In genomic region chrX:14621464-14621863, dm6 we compare ENCODE assay signal across 1 fruit fly cellular context.
A peak's percentile ranks its signal among the peaks of the same experiment; 100 is the strongest.
TF ChIP-seq lines count a peak whose summit lies in the region.

No protein-coding gene starts in this region.

TF ChIP-seq in whole organism, embryonic, 481 proteins besides CTCF, POLR2A, EP300 and RAD21 (continued from another document and continues in another):
- TF ChIP-seq CG8924 (tag; optimal IDR thresholded peaks at IDR 0.05; lab: Kevin White, UChicago) (no peak), Oaz (GFP tag; IDR thresholded peaks at IDR 0.05; lab: Robert Waterston, UW) (no peak), ewg (GFP tag; optimal IDR thresholded peaks at IDR 0.05; lab: Kevin White, UChicago) (no peak), ssp (GFP tag; IDR thresholded peaks at IDR 0.05; lab: Robert Waterston, UW) (no peak), tap (tag; optimal IDR thresholded peaks at IDR 0.05; lab: Kevin White, UChicago) (no peak), Dref (GFP tag; IDR thresholded peaks at IDR 0.05; lab: Robert Waterston, UW) (no peak), prd (optimal IDR thresholded peaks at IDR 0.05; lab: Kevin White, UChicago) (no peak), prd (GFP tag; IDR thresholded peaks at IDR 0.05; lab: Robert Waterston, UW) (peak; percentile 52; the same call in 1 of the 3 replicates), H15 (GFP tag; IDR thresholded peaks at IDR 0.05; lab: Robert Waterston, UW) (no peak), Xbp1 (GFP tag; optimal IDR thresholded peaks at IDR 0.05; lab: Kevin White, UChicago) (peak; percentile 3), Abd-B (GFP tag; optimal IDR thresholded peaks at IDR 0.05; lab: Kevin White, UChicago) (no peak), z (GFP tag; IDR thresholded peaks at IDR 0.05; lab: Robert Waterston, UW) (no peak), CG12744 (GFP tag; optimal IDR thresholded peaks at IDR 0.05; lab: Kevin White, UChicago) (no peak), ato (GFP tag; IDR thresholded peaks at IDR 0.05; lab: Robert Waterston, UW; ENCODE audit: partially characterized antibody) (no peak), CG7839 (tag; optimal IDR thresholded peaks at IDR 0.05; lab: Kevin White, UChicago) (peak; percentile 6), ham (GFP tag; IDR thresholded peaks at IDR 0.05; lab: Robert Waterston, UW) (no peak), NC2β (GFP tag; optimal IDR thresholded peaks at IDR 0.05; lab: Kevin White, UChicago) (no peak), gcm (GFP tag; optimal IDR thresholded peaks at IDR 0.05; lab: Kevin White, UChicago) (no peak), CG8359 (GFP tag; optimal IDR thresholded peaks at IDR 0.05; lab: Kevin White, UChicago; ENCODE audit: borderline replicate concordance) (no peak), CG11504 (tag; optimal IDR thresholded peaks at IDR 0.05; lab: Kevin White, UChicago) (peak; percentile 29), CG17186 (GFP tag; optimal IDR thresholded peaks at IDR 0.05; lab: Kevin White, UChicago) (no peak), Med (GFP tag; lab: Kevin White, UChicago) (peak; percentile 66), CG11093 (GFP tag; IDR thresholded peaks at IDR 0.05; lab: Robert Waterston, UW) (no peak), CG14710 (tag; optimal IDR thresholded peaks at IDR 0.05; lab: Kevin White, UChicago) (no peak), Hr78 (GFP tag; optimal IDR thresholded peaks at IDR 0.05; lab: Kevin White, UChicago) (no peak), CG10321 (GFP tag; IDR thresholded peaks at IDR 0.05; lab: Robert Waterston, UW) (no peak), hkb (optimal IDR thresholded peaks at IDR 0.05; lab: Kevin White, UChicago) (no peak), hkb (GFP tag; IDR thresholded peaks at IDR 0.05; lab: Robert Waterston, UW) (0 out of 2 replicates have a peak, but pooled peaks have one; percentile 10), Jarid2 (GFP tag; optimal IDR thresholded peaks at IDR 0.05; lab: Kevin White, UChicago) (no peak), az2 (GFP tag; optimal IDR thresholded peaks at IDR 0.05; lab: Kevin White, UChicago) (no peak), Nf-YA (GFP tag; IDR thresholded peaks at IDR 0.05; lab: Robert Waterston, UW) (no peak), wor (GFP tag; IDR thresholded peaks at IDR 0.05; lab: Robert Waterston, UW) (no peak), E2f1 (GFP tag; IDR thresholded peaks at IDR 0.05; lab: Robert Waterston, UW) (no peak), GATAe (GFP tag; conservative IDR thresholded peaks at IDR 0.05; lab: Robert Waterston, UW) (no peak), ind (GFP tag; optimal IDR thresholded peaks at IDR 0.05; lab: Kevin White, UChicago) (peak; percentile 4), al (GFP tag; IDR thresholded peaks at IDR 0.05; lab: Robert Waterston, UW) (no peak), zen (tag; optimal IDR thresholded peaks at IDR 0.05; lab: Kevin White, UChicago) (no peak), Atf-2 (GFP tag; optimal IDR thresholded peaks at IDR 0.05; lab: Kevin White, UChicago) (no peak), bbx (GFP tag; IDR thresholded peaks at IDR 0.05; lab: Robert Waterston, UW; ENCODE audit: partially characterized antibody) (no peak), CG9215 (GFP tag; IDR thresholded peaks at IDR 0.05; lab: Robert Waterston, UW) (no peak), cad (GFP tag; optimal IDR thresholded peaks at IDR 0.05; lab: Kevin White, UChicago) (no peak), dmrt99B (tag; optimal IDR thresholded peaks at IDR 0.05; lab: Kevin White, UChicago) (peak; percentile 20), ac (GFP tag; optimal IDR thresholded peaks at IDR 0.05; lab: Kevin White, UChicago) (no peak), CG9727 (GFP tag; optimal IDR thresholded peaks at IDR 0.05; lab: Kevin White, UChicago) (no peak), exex (tag; optimal IDR thresholded peaks at IDR 0.05; lab: Kevin White, UChicago) (no peak), chif (GFP tag; optimal IDR thresholded peaks at IDR 0.05; lab: Kevin White, UChicago) (peak in 1 of 2 experiments; percentile 12), pnt (GFP tag; optimal IDR thresholded peaks at IDR 0.05; lab: Kevin White, UChicago) (no peak), CG7786 (GFP tag; optimal IDR thresholded peaks at IDR 0.05; lab: Kevin White, UChicago) (no peak), CG14965 (GFP tag; optimal IDR thresholded peaks at IDR 0.05; lab: Kevin White, UChicago; ENCODE audit: borderline replicate concordance) (no peak), chinmo (GFP tag; IDR thresholded peaks at IDR 0.05; lab: Robert Waterston, UW; ENCODE audit: partially characterized antibody) (no peak), Awh (GFP tag; IDR thresholded peaks at IDR 0.05; lab: Robert Waterston, UW) (0 out of 2 replicates have a peak, but pooled peaks have one; percentile 36), Sin3A (optimal IDR thresholded peaks at IDR 0.05; lab: Kevin White, UChicago) (no peak), CG3838 (GFP tag; optimal IDR thresholded peaks at IDR 0.05; lab: Kevin White, UChicago) (no peak), Xrp1 (GFP tag; IDR thresholded peaks at IDR 0.05; lab: Robert Waterston, UW) (no peak), Camta (GFP tag; optimal IDR thresholded peaks at IDR 0.05; lab: Kevin White, UChicago) (no peak), CG8944 (GFP tag; optimal IDR thresholded peaks at IDR 0.05; lab: Kevin White, UChicago) (no peak), trh (GFP tag; optimal IDR thresholded peaks at IDR 0.05; lab: Kevin White, UChicago) (no peak), row (GFP tag; IDR thresholded peaks at IDR 0.05; lab: Robert Waterston, UW) (no peak), CG33557 (GFP tag; optimal IDR thresholded peaks at IDR 0.05; lab: Kevin White, UChicago) (no peak), Fer2 (tag; optimal IDR thresholded peaks at IDR 0.05; lab: Kevin White, UChicago) (no peak), hbn (GFP tag; IDR thresholded peaks at IDR 0.05; lab: Robert Waterston, UW; ENCODE audit: partially characterized antibody) (no peak), fd3F (GFP tag; optimal IDR thresholded peaks at IDR 0.05; lab: Kevin White, UChicago) (no peak), CG9437 (GFP tag; optimal IDR thresholded peaks at IDR 0.05; lab: Kevin White, UChicago) (no peak), Usf (GFP tag; optimal IDR thresholded peaks at IDR 0.05; lab: Kevin White, UChicago) (no peak), slbo (GFP tag; IDR thresholded peaks at IDR 0.05; lab: Robert Waterston, UW) (no peak), gcm2 (GFP tag; optimal IDR thresholded peaks at IDR 0.05; lab: Kevin White, UChicago) (no peak), CG12236 (GFP tag; optimal IDR thresholded peaks at IDR 0.05; lab: Kevin White, UChicago) (no peak), CG9932 (GFP tag; IDR thresholded peaks at IDR 0.05; lab: Robert Waterston, UW) (no peak), Drgx (GFP tag; IDR thresholded peaks at IDR 0.05; lab: Robert Waterston, UW) (no peak), wdn (GFP tag; IDR thresholded peaks at IDR 0.05; lab: Robert Waterston, UW) (no peak), CG2712 (tag; optimal IDR thresholded peaks at IDR 0.05; lab: Kevin White, UChicago) (peak; percentile 33), Lhr (GFP tag; optimal IDR thresholded peaks at IDR 0.05; lab: Kevin White, UChicago) (no peak), seq (GFP tag; IDR thresholded peaks at IDR 0.05; lab: Robert Waterston, UW) (no peak), bigmax (GFP tag; optimal IDR thresholded peaks at IDR 0.05; lab: Kevin White, UChicago) (no peak), CG10654 (GFP tag; optimal IDR thresholded peaks at IDR 0.05; lab: Kevin White, UChicago) (no peak), Scr (GFP tag; IDR thresholded peaks at IDR 0.05; lab: Robert Waterston, UW; ENCODE audit: partially characterized antibody) (no peak), br (optimal IDR thresholded peaks at IDR 0.05; lab: Kevin White, UChicago) (no peak), bcd (GFP tag; optimal IDR thresholded peaks at IDR 0.05; lab: Kevin White, UChicago) (no peak), CG10209 (GFP tag; optimal IDR thresholded peaks at IDR 0.05; lab: Kevin White, UChicago) (no peak), vfl (GFP tag; optimal IDR thresholded peaks at IDR 0.05; lab: Kevin White, UChicago) (no peak), dati (GFP tag; IDR thresholded peaks at IDR 0.05; lab: Robert Waterston, UW) (no peak), Hand (GFP tag; optimal IDR thresholded peaks at IDR 0.05; lab: Kevin White, UChicago) (no peak), yki (optimal IDR thresholded peaks at IDR 0.05; lab: Kevin White, UChicago) (no peak), fu2 (GFP tag; optimal IDR thresholded peaks at IDR 0.05; lab: Kevin White, UChicago) (no peak), CG4282 (GFP tag; optimal IDR thresholded peaks at IDR 0.05; lab: Kevin White, UChicago) (no peak), Bdp1 (GFP tag; optimal IDR thresholded peaks at IDR 0.05; lab: Kevin White, UChicago) (no peak), Hsf (GFP tag; optimal IDR thresholded peaks at IDR 0.05; lab: Kevin White, UChicago) (no peak), CG15514 (GFP tag; optimal IDR thresholded peaks at IDR 0.05; lab: Kevin White, UChicago) (no peak), NK7.1 (GFP tag; optimal IDR thresholded peaks at IDR 0.05; lab: Kevin White, UChicago) (no peak), bab2 (GFP tag; optimal IDR thresholded peaks at IDR 0.05; lab: Kevin White, UChicago) (no peak), CG6765 (GFP tag; optimal IDR thresholded peaks at IDR 0.05; lab: Kevin White, UChicago) (no peak), CG4707 (GFP tag; optimal IDR thresholded peaks at IDR 0.05; lab: Kevin White, UChicago) (no peak), jing (GFP tag; optimal IDR thresholded peaks at IDR 0.05; lab: Kevin White, UChicago) (no peak), ash1 (GFP tag; optimal IDR thresholded peaks at IDR 0.05; lab: Kevin White, UChicago) (no peak), Dip3 (GFP tag; optimal IDR thresholded peaks at IDR 0.05; lab: Kevin White, UChicago) (no peak), CG7556 (GFP tag; optimal IDR thresholded peaks at IDR 0.05; lab: Kevin White, UChicago) (no peak), dmrt11E (tag; optimal IDR thresholded peaks at IDR 0.05; lab: Kevin White, UChicago) (no peak), CG34422 (GFP tag; IDR thresholded peaks at IDR 0.05; lab: Robert Waterston, UW) (0 out of 3 replicates have a peak, but pooled peaks have one; percentile 11), sens (GFP tag; lab: Kevin White, UChicago) (peak; percentile 18), jumu (GFP tag; optimal IDR thresholded peaks at IDR 0.05; lab: Kevin White, UChicago) (no peak), eyg (GFP tag; optimal IDR thresholded peaks at IDR 0.05; lab: Kevin White, UChicago) (no peak), grau (tag; optimal IDR thresholded peaks at IDR 0.05; lab: Kevin White, UChicago) (peak; percentile 12), Pdp1 (GFP tag; optimal IDR thresholded peaks at IDR 0.05; lab: Kevin White, UChicago) (no peak), CG7987 (GFP tag; optimal IDR thresholded peaks at IDR 0.05; lab: Kevin White, UChicago) (no peak), CG18011 (GFP tag; optimal IDR thresholded peaks at IDR 0.05; lab: Kevin White, UChicago) (no peak), CG18599 (GFP tag; optimal IDR thresholded peaks at IDR 0.05; lab: Kevin White, UChicago) (no peak), crol (GFP tag; IDR thresholded peaks at IDR 0.05; lab: Robert Waterston, UW) (no peak), Blimp-1 (GFP tag; optimal IDR thresholded peaks at IDR 0.05; lab: Kevin White, UChicago) (no peak), Lim3 (GFP tag; IDR thresholded peaks at IDR 0.05; lab: Robert Waterston, UW) (no peak), lmd (GFP tag; IDR thresholded peaks at IDR 0.05; lab: Robert Waterston, UW) (no peak), CG6791 (GFP tag; IDR thresholded peaks at IDR 0.05; lab: Robert Waterston, UW; ENCODE audit: partially characterized antibody) (no peak), CG4730 (GFP tag; IDR thresholded peaks at IDR 0.05; lab: Robert Waterston, UW) (no peak), stc (GFP tag; IDR thresholded peaks at IDR 0.05; lab: Robert Waterston, UW) (no peak), CG17568 (GFP tag; optimal IDR thresholded peaks at IDR 0.05; lab: Kevin White, UChicago) (no peak), CG2199 (GFP tag; IDR thresholded peaks at IDR 0.05; lab: Robert Waterston, UW) (no peak), NFAT (GFP tag; IDR thresholded peaks at IDR 0.05; lab: Robert Waterston, UW) (no peak), CG12391 (tag; optimal IDR thresholded peaks at IDR 0.05; lab: Kevin White, UChicago) (no peak), Bteb2 (GFP tag; optimal IDR thresholded peaks at IDR 0.05; lab: Kevin White, UChicago) (no peak), p53 (GFP tag; optimal IDR thresholded peaks at IDR 0.05; lab: Kevin White, UChicago) (no peak), CG15479 (GFP tag; optimal IDR thresholded peaks at IDR 0.05; lab: Kevin White, UChicago) (no peak), gem (tag; optimal IDR thresholded peaks at IDR 0.05; lab: Kevin White, UChicago) (peak; percentile 34), sisA (GFP tag; IDR thresholded peaks at IDR 0.05; lab: Robert Waterston, UW) (peak; percentile 12; the same call in 1 of the 2 replicates), Hr51 (GFP tag; optimal IDR thresholded peaks at IDR 0.05; lab: Kevin White, UChicago) (peak in 1 of 2 experiments; percentile 16), Ravus (GFP tag; IDR thresholded peaks at IDR 0.05; lab: Robert Waterston, UW) (no peak), D19B (GFP tag; optimal IDR thresholded peaks at IDR 0.05; lab: Kevin White, UChicago) (no peak), Eip74EF (GFP tag; optimal IDR thresholded peaks at IDR 0.05; lab: Kevin White, UChicago) (no peak), CG3281 (GFP tag; optimal IDR thresholded peaks at IDR 0.05; lab: Kevin White, UChicago) (no peak), CG1024 (GFP tag; IDR thresholded peaks at IDR 0.05; lab: Robert Waterston, UW) (no peak), CG31441 (GFP tag; IDR thresholded peaks at IDR 0.05; lab: Robert Waterston, UW) (no peak), ATbp (GFP tag; optimal IDR thresholded peaks at IDR 0.05; lab: Kevin White, UChicago) (peak; percentile 32), CG4854 (GFP tag; optimal IDR thresholded peaks at IDR 0.05; lab: Kevin White, UChicago) (no peak), mirr (GFP tag; optimal IDR thresholded peaks at IDR 0.05; lab: Kevin White, UChicago) (no peak), YL-1 (GFP tag; optimal IDR thresholded peaks at IDR 0.05; lab: Kevin White, UChicago) (no peak), Gug (GFP tag; IDR thresholded peaks at IDR 0.05; lab: Robert Waterston, UW) (no peak), vnd (GFP tag; IDR thresholded peaks at IDR 0.05; lab: Robert Waterston, UW; ENCODE audit: partially characterized antibody) (no peak), CG8089 (GFP tag; optimal IDR thresholded peaks at IDR 0.05; lab: Kevin White, UChicago) (no peak), dan (GFP tag; IDR thresholded peaks at IDR 0.05; lab: Robert Waterston, UW) (no peak), CG13123 (GFP tag; optimal IDR thresholded peaks at IDR 0.05; lab: Kevin White, UChicago) (no peak), Ets97D (GFP tag; optimal IDR thresholded peaks at IDR 0.05; lab: Kevin White, UChicago) (no peak), CG17359 (tag; optimal IDR thresholded peaks at IDR 0.05; lab: Kevin White, UChicago) (peak; percentile 16)
